Worm (Caenorhabditis elegans) whole organism, late embryonic: ENCODE measurements around the gene F02C9.2.

Experiments
- C08G9.2 ChIP-seq: sonication (generic microtip); optimal IDR thresholded peaks from 2 replicates; lab custom pipeline; 2016; ENCODE audit warnings: mild to moderate bottlenecking, missing genetic modification characterization, moderate library complexity, missing compliant biosample characterization
- C38D4.7 ChIP-seq: fragments of 200-800 bp; sonication (Bioruptor generic); optimal IDR thresholded peaks from 2 replicates; lab custom pipeline; 2018; ENCODE audit warnings: mild to moderate bottlenecking, missing genetic modification characterization, moderate library complexity, missing compliant biosample characterization
- K02D7.2 ChIP-seq: sonication (generic microtip); optimal IDR thresholded peaks from 2 replicates; lab custom pipeline; 2017; ENCODE audit warnings: mild to moderate bottlenecking, missing genetic modification characterization, missing compliant biosample characterization
- T23F11.4 ChIP-seq: fragments of 200-800 bp; sonication (Bioruptor generic); optimal IDR thresholded peaks from 2 replicates; lab custom pipeline; 2018; ENCODE audit warnings: mild to moderate bottlenecking, missing genetic modification characterization, missing compliant biosample characterization
- Y22D7AL.16 ChIP-seq: sonication (generic microtip); optimal IDR thresholded peaks from 2 replicates; lab custom pipeline; 2016; ENCODE audit warnings: missing genetic modification characterization, missing compliant biosample characterization
- ceh-14 ChIP-seq: sonication (generic microtip); optimal IDR thresholded peaks from 2 replicates; lab custom pipeline; 2016; ENCODE audit warnings: missing genotype, missing genetic modification characterization, missing compliant biosample characterization
- ceh-19 ChIP-seq: fragments of 200-800 bp; sonication (Bioruptor generic); optimal IDR thresholded peaks from 2 replicates; lab custom pipeline; 2018; ENCODE audit warnings: mild to moderate bottlenecking, missing genetic modification characterization, missing compliant biosample characterization
- ceh-24 ChIP-seq: sonication (generic microtip); optimal IDR thresholded peaks from 2 replicates; lab custom pipeline; 2016; ENCODE audit warnings: mild to moderate bottlenecking, missing genetic modification characterization, missing compliant biosample characterization
- ceh-30 ChIP-seq: fragments of 150-350 bp; optimal IDR thresholded peaks from 2 replicates; lab custom pipeline; 2014; ENCODE audit warnings: missing biosample characterization, missing genetic modification characterization
- ceh-48 ChIP-seq: sonication (generic microtip); optimal IDR thresholded peaks from 2 replicates; lab custom pipeline; 2016; ENCODE audit warnings: missing genetic modification characterization, inconsistent platforms, missing compliant biosample characterization
- ceh-6 ChIP-seq: fragments of 200-800 bp; sonication (Bioruptor generic); optimal IDR thresholded peaks from 2 replicates; lab custom pipeline; 2018; ENCODE audit warnings: mild to moderate bottlenecking, missing genetic modification characterization, missing compliant biosample characterization
- ceh-9 ChIP-seq: sonication (generic microtip); optimal IDR thresholded peaks from 2 replicates; lab custom pipeline; 2016; ENCODE audit warnings: mild to moderate bottlenecking, missing genetic modification characterization, inconsistent platforms, missing compliant biosample characterization
- che-1 ChIP-seq: sonication (generic microtip); optimal IDR thresholded peaks from 2 replicates; lab custom pipeline; 2016; ENCODE audit warnings: mild to moderate bottlenecking, missing genetic modification characterization, missing compliant biosample characterization
- dmd-4 ChIP-seq: sonication (generic microtip); optimal IDR thresholded peaks from 2 replicates; lab custom pipeline; 2016; ENCODE audit warnings: borderline replicate concordance, missing genetic modification characterization, missing compliant biosample characterization
- elt-2 ChIP-seq: sonication (generic microtip); optimal IDR thresholded peaks from 2 replicates; lab custom pipeline; 2016; ENCODE audit warnings: missing genetic modification reagents, missing genetic modification characterization, missing compliant biosample characterization
- ets-4 ChIP-seq: sonication (generic microtip); optimal IDR thresholded peaks from 2 replicates; lab custom pipeline; 2016; ENCODE audit warnings: missing genetic modification characterization, missing compliant biosample characterization
- eyg-1 ChIP-seq: sonication (generic microtip); optimal IDR thresholded peaks from 2 replicates; lab custom pipeline; 2016; ENCODE audit warnings: missing genotype, missing genetic modification characterization, missing compliant biosample characterization
- fkh-10 ChIP-seq: fragments of 150-350 bp; optimal IDR thresholded peaks from 2 replicates; lab custom pipeline; 2014; ENCODE audit warnings: missing biosample characterization, missing genetic modification reagents, missing genetic modification characterization
- hlh-15 ChIP-seq: sonication (generic microtip); optimal IDR thresholded peaks from 2 replicates; lab custom pipeline; 2016; ENCODE audit warnings: missing genetic modification characterization, missing compliant biosample characterization
- hlh-30 ChIP-seq: sonication (generic microtip); optimal IDR thresholded peaks from 2 replicates; lab custom pipeline; 2017; ENCODE audit warnings: antibody characterized with exemption, missing genetic modification characterization, missing compliant biosample characterization; ENCODE audit not compliant: insufficient read depth
- hlh-8 ChIP-seq: sonication (generic microtip); optimal IDR thresholded peaks from 2 replicates; lab custom pipeline; 2016; ENCODE audit warnings: missing genotype, missing genetic modification characterization, missing compliant biosample characterization
- lim-6 ChIP-seq: sonication (generic microtip); optimal IDR thresholded peaks from 2 replicates; lab custom pipeline; 2016; ENCODE audit warnings: missing genetic modification characterization, missing compliant biosample characterization
- mec-3 ChIP-seq: sonication (generic microtip); optimal IDR thresholded peaks from 2 replicates; lab custom pipeline; 2016; ENCODE audit warnings: borderline replicate concordance, missing genetic modification characterization, missing compliant biosample characterization
- npax-4 ChIP-seq: sonication (generic microtip); optimal IDR thresholded peaks from 2 replicates; lab custom pipeline; 2016; ENCODE audit warnings: missing genetic modification characterization, missing compliant biosample characterization
- pag-3 ChIP-seq: sonication (generic microtip); optimal IDR thresholded peaks from 2 replicates; lab custom pipeline; 2016; ENCODE audit warnings: missing compliant biosample characterization, missing genetic modification characterization, borderline replicate concordance
- pat-9 ChIP-seq: fragments of 200-800 bp; sonication (Bioruptor generic); optimal IDR thresholded peaks from 2 replicates; lab custom pipeline; 2018; ENCODE audit warnings: mild to moderate bottlenecking, missing genetic modification characterization, moderate library complexity, missing compliant biosample characterization
- pax-1 ChIP-seq: fragments of 150-350 bp; optimal IDR thresholded peaks from 2 replicates; lab custom pipeline; 2014; ENCODE audit warnings: missing biosample characterization, missing genetic modification characterization
- pha-4 ChIP-seq: fragments of 150-350 bp; optimal IDR thresholded peaks from 2 replicates; lab custom pipeline; 2018; ENCODE audit warnings: missing biosample characterization, missing genetic modification reagents, missing genetic modification characterization
- ref-2 ChIP-seq: sonication (generic microtip); optimal IDR thresholded peaks from 2 replicates; lab custom pipeline; 2016; ENCODE audit warnings: missing genetic modification characterization, missing compliant biosample characterization
- sdc-2 ChIP-seq: sonication (generic microtip); optimal IDR thresholded peaks from 2 replicates; lab custom pipeline; 2016; ENCODE audit warnings: missing genotype, missing genetic modification characterization, missing compliant biosample characterization
- sox-2 ChIP-seq: fragments of 200-800 bp; sonication (Bioruptor generic); IDR thresholded peaks from 2 replicates; pipeline ENCODE4 v1.3.6; 2022; ENCODE audit warnings: missing genetic modification reagents, missing genetic modification characterization, missing compliant biosample characterization
- sox-4 ChIP-seq: sonication (generic microtip); optimal IDR thresholded peaks from 2 replicates; lab custom pipeline; 2017; ENCODE audit warnings: mild to moderate bottlenecking, missing genetic modification characterization, inconsistent platforms, missing compliant biosample characterization
- syd-9 ChIP-seq: sonication (generic microtip); optimal IDR thresholded peaks from 2 replicates; lab custom pipeline; 2016; ENCODE audit warnings: mild to moderate bottlenecking, missing genetic modification characterization, moderate library complexity, missing compliant biosample characterization
- tbx-2 ChIP-seq: sonication (generic microtip); optimal IDR thresholded peaks from 2 replicates; lab custom pipeline; 2016; ENCODE audit warnings: missing genetic modification characterization, missing compliant biosample characterization
- tbx-7 ChIP-seq: sonication (generic microtip); optimal IDR thresholded peaks from 2 replicates; lab custom pipeline; 2016; ENCODE audit warnings: missing genotype, missing genetic modification characterization, missing compliant biosample characterization
- ttx-3 ChIP-seq: sonication (generic microtip); optimal IDR thresholded peaks from 2 replicates; lab custom pipeline; 2016; ENCODE audit warnings: missing genetic modification reagents, missing genetic modification characterization, missing compliant biosample characterization
- unc-86 ChIP-seq: sonication (generic microtip); optimal IDR thresholded peaks from 2 replicates; lab custom pipeline; 2016; ENCODE audit warnings: missing genetic modification characterization, missing compliant biosample characterization
- zip-5 ChIP-seq: sonication (generic microtip); optimal IDR thresholded peaks from 2 replicates; lab custom pipeline; 2016; ENCODE audit warnings: missing genetic modification characterization, missing compliant biosample characterization

Gene F02C9.2

ce11 chrV:3119185-3119584, 14.3 kb upstream of the F02C9.2 start:
- TF ChIP-seq T23F11.4 (GFP tag; lab: Kevin White, UChicago) (no peak), ceh-6 (GFP tag; lab: Kevin White, UChicago) (no peak), hlh-8 (tag; lab: Kevin White, UChicago) (no peak), ttx-3 (tag; lab: Kevin White, UChicago) (no peak), syd-9 (no peak), ceh-14 (tag; lab: Kevin White, UChicago) (no peak), C08G9.2 (no peak), pag-3 (tag; lab: Kevin White, UChicago) (no peak), dmd-4 (tag; lab: Kevin White, UChicago) (no peak), pax-1 (tag; lab: Kevin White, UChicago) (no peak), pat-9 (tag; lab: Kevin White, UChicago) (no peak), K02D7.2 (tag; lab: Kevin White, UChicago) (no peak), ceh-24 (tag; lab: Kevin White, UChicago) (no peak), lim-6 (tag; lab: Kevin White, UChicago) (no peak), sdc-2 (no peak), unc-86 (tag; lab: Kevin White, UChicago) (no peak), hlh-15 (tag; lab: Kevin White, UChicago) (no peak)
- TF ChIP-seq, all 69 proteins: peak for 0

ce11 chrV:3121743-3122142, 11.8 kb upstream of the F02C9.2 start, which contains the start of gene srt-56:
TSS of gene srt-56 (minus strand) at chrV:3121843.
- TF ChIP-seq che-1 (no peak), ceh-9 (no peak), hlh-15 (tag; lab: Kevin White, UChicago) (no peak), ets-4 (no peak), ceh-30 (tag; lab: Kevin White, UChicago) (no peak), zip-5 (tag; lab: Kevin White, UChicago) (no peak), tbx-7 (tag; lab: Kevin White, UChicago) (no peak), fkh-10 (GFP tag; lab: Kevin White, UChicago) (no peak), Y22D7AL.16 (no peak), eyg-1 (tag; lab: Kevin White, UChicago) (no peak), ceh-6 (GFP tag; lab: Kevin White, UChicago) (no peak), mec-3 (tag; lab: Kevin White, UChicago) (no peak), ceh-24 (tag; lab: Kevin White, UChicago) (no peak), K02D7.2 (tag; lab: Kevin White, UChicago) (no peak), ceh-19 (GFP tag; lab: Kevin White, UChicago) (no peak), ref-2 (tag; lab: Kevin White, UChicago) (no peak), elt-2 (tag; lab: Kevin White, UChicago) (no peak), T23F11.4 (GFP tag; lab: Kevin White, UChicago) (no peak), ceh-48 (tag; lab: Kevin White, UChicago) (no peak), tbx-2 (no peak)

ce11 chrV:3122403-3122802, 11.1 kb upstream of the F02C9.2 start:
- no peak for TF ChIP-seq C38D4.7 (GFP tag; lab: Kevin White, UChicago)
- TF ChIP-seq tbx-2, result no peak
- no peak for TF ChIP-seq dmd-4 (tag; lab: Kevin White, UChicago)
- no peak for TF ChIP-seq ref-2 (tag; lab: Kevin White, UChicago)
- TF ChIP-seq pha-4, result no peak
- no peak for TF ChIP-seq hlh-30 (tag; lab: Kevin White, UChicago)
- TF ChIP-seq ceh-14 (tag; lab: Kevin White, UChicago), result no peak
- no peak for TF ChIP-seq sox-4 (tag; lab: Kevin White, UChicago)
- TF ChIP-seq sox-2 (GFP tag; lab: Robert Waterston, UW), result no peak
- no peak for TF ChIP-seq ceh-9
- no peak for TF ChIP-seq ceh-48 (tag; lab: Kevin White, UChicago)
- TF ChIP-seq ttx-3 (tag; lab: Kevin White, UChicago), result no peak
- TF ChIP-seq npax-4 (tag; lab: Kevin White, UChicago), result no peak
